Fruit fly (Drosophila melanogaster) Kc167 (cell line): ENCODE measurements around the gene CG10555.

Experiments
- h ChIP-seq: fragments of >200 bp; optimal IDR thresholded peaks from 3 replicates; lab custom pipeline; 2018; ENCODE audit warnings: missing external identifiers
- psq ChIP-seq: fragments of >200 bp; optimal IDR thresholded peaks from 2 replicates; lab custom pipeline; 2017; ENCODE audit warnings: missing external identifiers

DNA sequence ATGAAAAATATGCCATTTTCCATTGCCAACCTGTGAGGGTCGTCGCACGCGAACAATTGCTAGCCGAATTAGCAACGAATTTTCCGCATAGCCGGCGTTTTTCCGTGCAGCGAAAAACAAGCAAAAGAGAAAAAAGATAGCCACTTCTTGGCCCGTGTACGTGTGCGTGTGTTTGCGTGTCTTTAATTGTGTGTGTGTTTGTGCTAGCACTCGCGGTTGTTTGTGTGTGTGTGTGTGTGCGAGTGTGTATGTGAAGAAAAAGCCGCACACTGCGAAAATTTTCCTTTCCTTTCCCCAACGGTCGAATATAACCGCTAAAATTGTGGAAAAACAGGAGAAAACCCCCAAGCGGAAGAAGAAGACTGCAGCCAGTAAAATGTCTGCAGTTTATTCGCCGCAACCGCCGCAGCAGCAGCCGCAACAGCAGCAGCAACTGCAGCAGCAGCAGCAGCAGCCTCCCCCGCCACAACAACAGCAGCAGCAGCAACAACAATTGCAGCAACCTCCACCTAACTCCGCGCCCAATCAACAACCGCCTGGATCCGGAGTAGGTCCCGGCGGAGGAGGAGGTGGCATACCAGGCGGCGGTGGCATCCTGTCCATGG is 381 bp downstream of the CG10555 start:
- TF ChIP-seq h (no peak), psq (lab: Kevin White, UChicago) (no peak)
